Worm (Caenorhabditis elegans) whole organism, young adult: ENCODE results near the gene nhr-275.

Source experiments
- F10E7.11 ChIP-seq: sonication (generic microtip); optimal IDR thresholded peaks from 2 replicates; lab custom pipeline; 2017; ENCODE audit warnings: mild to moderate bottlenecking, missing genetic modification characterization, moderate library complexity, missing compliant biosample characterization
- F23B12.7 ChIP-seq: sonication (generic microtip); optimal IDR thresholded peaks from 2 replicates; lab custom pipeline; 2017; ENCODE audit warnings: missing genetic modification characterization, mild to moderate bottlenecking, missing compliant biosample characterization, antibody characterized with exemption, moderate library complexity; ENCODE audit not compliant: insufficient read depth
- F37B4.10 ChIP-seq: fragments of 200-800 bp; sonication (Bioruptor generic); IDR thresholded peaks from 2 replicates; pipeline ENCODE4 v1.3.6; 2022; ENCODE audit warnings: missing genetic modification characterization, missing compliant biosample characterization
- pbrm-1 ChIP-seq: fragments of 200-800 bp; sonication (Bioruptor generic); IDR thresholded peaks from 2 replicates; pipeline ENCODE4 v1.3.6; 2022; ENCODE audit warnings: missing genetic modification reagents, missing genetic modification characterization, missing compliant biosample characterization
- somi-1 ChIP-seq: fragments of 200-800 bp; sonication (Bioruptor generic); optimal IDR thresholded peaks from 2 replicates; lab custom pipeline; 2018; ENCODE audit warnings: mild to moderate bottlenecking, missing genetic modification characterization, missing compliant biosample characterization
- unc-62 ChIP-seq: fragments of 150-350 bp; optimal IDR thresholded peaks from 2 replicates; lab custom pipeline; 2014; ENCODE audit warnings: missing biosample characterization, missing genetic modification reagents, missing genetic modification characterization

DNA sequence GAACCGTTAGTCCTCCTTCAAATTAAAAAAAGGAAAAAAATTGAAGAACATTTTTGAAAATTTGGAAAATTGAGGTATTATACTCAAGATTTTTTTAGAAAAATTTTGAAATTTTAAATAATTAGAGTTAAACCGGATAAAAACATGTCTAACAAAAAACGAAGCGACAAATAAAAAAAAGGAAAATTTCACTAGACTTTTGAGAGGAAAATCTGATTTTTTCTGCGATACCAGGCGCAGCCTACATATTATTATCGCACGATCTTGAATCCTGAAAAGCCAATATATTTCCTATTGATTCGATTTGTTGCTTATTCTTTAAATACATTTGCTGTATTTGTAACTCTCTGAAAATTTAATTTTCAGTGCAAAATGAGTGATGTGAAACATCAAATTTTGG lies 51.5 kb downstream of the nhr-275 start, which contains the start of gene nstp-8:
- TF ChIP-seq F37B4.10 (no peak), unc-62 (GFP tag; lab: Kevin White, UChicago) (no peak), F23B12.7 (tag; lab: Kevin White, UChicago) (no peak), somi-1 (GFP tag; lab: Kevin White, UChicago) (no peak), pbrm-1 (GFP tag; lab: Robert Waterston, UW) (no peak), F10E7.11 (tag; lab: Kevin White, UChicago) (no peak)
